Worm (Caenorhabditis elegans) whole organism, L1 larva: ENCODE results near the gene ccep-135.

Experiments
- aly-2 ChIP-seq: fragments of 150-350 bp; optimal IDR thresholded peaks from 2 replicates; lab custom pipeline; 2014; ENCODE audit warnings: missing biosample characterization, missing genetic modification characterization
- ama-1 ChIP-seq: fragments of 150-350 bp; optimal IDR thresholded peaks from 2 replicates; lab custom pipeline; 2014
- ceh-63 ChIP-seq: fragments of 200-800 bp; sonication (Bioruptor generic); optimal IDR thresholded peaks from 2 replicates; lab custom pipeline; 2018; ENCODE audit warnings: mild to moderate bottlenecking, missing genetic modification characterization, missing compliant biosample characterization
- egl-27 ChIP-seq, 2 experiments: fragments of 150-350 bp in 1 of 2; sonication (generic microtip); optimal IDR thresholded peaks; 3 replicates each; lab custom pipeline; 2017 to 2018; ENCODE audit warnings: missing biosample characterization in 2 of 2, missing genetic modification characterization in 2 of 2, missing genetic modification reagents in 2 of 2
- nhr-28 ChIP-seq: fragments of 150-350 bp; optimal IDR thresholded peaks from 2 replicates; lab custom pipeline; 2014; ENCODE audit warnings: missing biosample characterization, missing genetic modification characterization
- nhr-76 ChIP-seq: sonication (generic microtip); optimal IDR thresholded peaks from 2 replicates; lab custom pipeline; 2017; ENCODE audit warnings: missing biosample characterization, missing genetic modification characterization
- nhr-77 ChIP-seq: fragments of 150-350 bp; optimal IDR thresholded peaks from 2 replicates; lab custom pipeline; 2014; ENCODE audit warnings: missing biosample characterization, missing genetic modification characterization
- pqm-1 ChIP-seq: sonication (generic microtip); optimal IDR thresholded peaks from 3 replicates; lab custom pipeline; 2017; ENCODE audit warnings: missing biosample characterization, missing genetic modification characterization
- sptf-1 ChIP-seq: fragments of 150-350 bp; optimal IDR thresholded peaks from 2 replicates; lab custom pipeline; 2014; ENCODE audit warnings: missing biosample characterization, missing genetic modification characterization
- swsn-7 ChIP-seq: sonication (generic microtip); optimal IDR thresholded peaks from 2 replicates; lab custom pipeline; 2016; ENCODE audit warnings: missing genetic modification characterization, missing compliant biosample characterization
- ztf-11 ChIP-seq, 2 experiments: sonication (generic microtip); optimal IDR thresholded peaks; 2 replicates each; lab custom pipeline; 2016 to 2017; ENCODE audit warnings: missing genetic modification characterization in 2 of 2, missing biosample characterization in 1 of 2, missing compliant biosample characterization in 1 of 2

- no peak for TF ChIP-seq nhr-28 (tag; lab: Kevin White, UChicago)
- TF ChIP-seq swsn-7 (tag; lab: Kevin White, UChicago): no peak
- TF ChIP-seq ama-1: no peak
- no peak for TF ChIP-seq nhr-76 (tag; lab: Kevin White, UChicago)
- TF ChIP-seq nhr-77 (tag; lab: Kevin White, UChicago): no peak
- no peak for TF ChIP-seq ztf-11 (tag; optimal IDR thresholded peaks at IDR 0.05; lab: Kevin White, UChicago)
- no peak for TF ChIP-seq sptf-1
- no peak for TF ChIP-seq ceh-63
- TF ChIP-seq pqm-1 (tag; lab: Kevin White, UChicago): no peak
- TF ChIP-seq egl-27 (tag; optimal IDR thresholded peaks at IDR 0.05; lab: Kevin White, UChicago): no peak
- TF ChIP-seq aly-2 (tag; lab: Kevin White, UChicago): no peak
Observed at ce11 chrIII:3060262-3060661, 31.4 kb upstream of the ccep-135 start, which contains the start of gene fipr-29.
